Fruit fly (Drosophila melanogaster) whole organism, embryonic: ENCODE data around the gene CG31752.

Experiments
- BEAF-32 ChIP-seq: fragments of 200-800 bp; sonication (Bioruptor generic); optimal IDR thresholded peaks from 3 replicates; lab custom pipeline; 2017; ENCODE audit warnings: missing biosample characterization, missing genetic modification characterization, mild to moderate bottlenecking, moderate library complexity, missing genetic modification reagents
- CG10366 ChIP-seq: fragments of 200-800 bp; sonication (Bioruptor generic); IDR thresholded peaks from 2 replicates; pipeline ENCODE4 v1.3.6; 2022; ENCODE audit warnings: missing biosample characterization, missing genetic modification characterization
- CG11247 ChIP-seq: fragments of 200-800 bp; sonication (Bioruptor generic); IDR thresholded peaks from 2 replicates; pipeline ENCODE4 v1.3.6; 2022; ENCODE audit warnings: missing biosample characterization, missing genetic modification characterization
- CG11398 ChIP-seq: fragments of 200-800 bp; sonication (Bioruptor generic); optimal IDR thresholded peaks from 2 replicates; lab custom pipeline; 2016; ENCODE audit warnings: missing biosample characterization, missing genetic modification characterization
- CG11504 ChIP-seq: fragments of 200-800 bp; sonication (Bioruptor generic); optimal IDR thresholded peaks from 3 replicates; lab custom pipeline; 2019; ENCODE audit warnings: missing biosample characterization, mild to moderate bottlenecking, missing genetic modification characterization, moderate library complexity
- CG11560 ChIP-seq: fragments of 200-800 bp; sonication (Bioruptor generic); IDR thresholded peaks from 3 replicates; pipeline ENCODE4 v1.3.6; 2022; ENCODE audit warnings: missing biosample characterization, missing genetic modification characterization
- CG12219 ChIP-seq: fragments of 200-800 bp; sonication (Bioruptor generic); optimal IDR thresholded peaks from 3 replicates; lab custom pipeline; 2018; ENCODE audit warnings: missing biosample characterization, mild to moderate bottlenecking, missing genetic modification characterization
- CG14441 ChIP-seq: fragments of 200-800 bp; sonication (Bioruptor generic); IDR thresholded peaks from 2 replicates; pipeline ENCODE4 v1.3.6; 2022; ENCODE audit warnings: missing biosample characterization, missing genetic modification characterization
- CG15479 ChIP-seq: fragments of 200-800 bp; sonication (Bioruptor generic); optimal IDR thresholded peaks from 3 replicates; lab custom pipeline; 2019; ENCODE audit warnings: missing biosample characterization, mild to moderate bottlenecking, missing genetic modification characterization, moderate library complexity
- CG1603 ChIP-seq: fragments of 200-800 bp; sonication (Bioruptor generic); optimal IDR thresholded peaks from 2 replicates; lab custom pipeline; 2019; ENCODE audit warnings: missing biosample characterization, mild to moderate bottlenecking, missing genetic modification characterization, moderate library complexity
- CG18619 ChIP-seq: fragments of 200-800 bp; sonication (Bioruptor generic); optimal IDR thresholded peaks from 3 replicates; lab custom pipeline; 2017; ENCODE audit warnings: missing biosample characterization, mild to moderate bottlenecking, missing genetic modification characterization
- CG2678 ChIP-seq: fragments of 200-800 bp; sonication (Bioruptor generic); optimal IDR thresholded peaks from 3 replicates; lab custom pipeline; 2019; ENCODE audit warnings: missing biosample characterization, mild to moderate bottlenecking, missing genetic modification characterization, moderate library complexity
- CG30431 ChIP-seq: fragments of 200-800 bp; sonication (Bioruptor generic); optimal IDR thresholded peaks from 2 replicates; lab custom pipeline; 2017; ENCODE audit warnings: missing biosample characterization, missing genetic modification characterization
- CG31388 ChIP-seq: fragments of 200-800 bp; sonication (Bioruptor generic); optimal IDR thresholded peaks from 2 replicates; lab custom pipeline; 2016; ENCODE audit warnings: missing biosample characterization, missing genetic modification characterization
- CG4854 ChIP-seq: fragments of 200-800 bp; sonication (Bioruptor generic); optimal IDR thresholded peaks from 2 replicates; lab custom pipeline; 2016; ENCODE audit warnings: missing biosample characterization, missing genetic modification characterization, inconsistent platforms
- CG5953 ChIP-seq: fragments of 200-800 bp; sonication (Bioruptor generic); IDR thresholded peaks from 2 replicates; pipeline ENCODE4 v1.3.6; 2022; ENCODE audit warnings: missing biosample characterization, missing genetic modification characterization
- CG8281 ChIP-seq: fragments of 200-800 bp; sonication (Bioruptor generic); optimal IDR thresholded peaks from 2 replicates; lab custom pipeline; 2018; ENCODE audit warnings: missing biosample characterization, mild to moderate bottlenecking, missing genetic modification characterization, moderate library complexity
- Camta ChIP-seq: fragments of 200-800 bp; sonication (Bioruptor generic); optimal IDR thresholded peaks from 2 replicates; lab custom pipeline; 2016; ENCODE audit warnings: missing biosample characterization, missing genetic modification characterization
- CkIIα-i1 ChIP-seq: fragments of 200-800 bp; sonication (Bioruptor generic); IDR thresholded peaks from 2 replicates; pipeline ENCODE4 v1.3.6; 2022; ENCODE audit warnings: missing biosample characterization, missing genetic modification characterization
- Dp ChIP-seq: fragments of 200-800 bp; sonication (Bioruptor generic); optimal IDR thresholded peaks from 2 replicates; lab custom pipeline; 2018; ENCODE audit warnings: missing biosample characterization, mild to moderate bottlenecking, missing genetic modification characterization, moderate library complexity
- H15 ChIP-seq: fragments of 200-800 bp; sonication (Bioruptor generic); IDR thresholded peaks from 3 replicates; pipeline ENCODE4 v1.3.6; 2022; ENCODE audit warnings: missing biosample characterization, missing genetic modification characterization
- Jarid2 ChIP-seq: fragments of 200-800 bp; sonication (Bioruptor generic); optimal IDR thresholded peaks from 3 replicates; lab custom pipeline; 2017; ENCODE audit warnings: mild to moderate bottlenecking, missing biosample characterization, missing genetic modification reagents, missing genetic modification characterization
- Lim3 ChIP-seq: fragments of 200-800 bp; sonication (Bioruptor generic); IDR thresholded peaks from 2 replicates; pipeline ENCODE4 v1.3.6; 2022; ENCODE audit warnings: missing biosample characterization, missing genetic modification characterization
- Max ChIP-seq: fragments of 200-800 bp; sonication (Bioruptor generic); optimal IDR thresholded peaks from 2 replicates; lab custom pipeline; 2016; ENCODE audit warnings: missing biosample characterization, mild to moderate bottlenecking, missing genetic modification characterization
- Nf-YA ChIP-seq: fragments of 200-800 bp; sonication (Bioruptor generic); IDR thresholded peaks from 2 replicates; pipeline ENCODE4 v1.3.6; 2022; ENCODE audit warnings: missing biosample characterization, missing genetic modification characterization
- Oaz ChIP-seq: fragments of 200-800 bp; sonication (Bioruptor generic); IDR thresholded peaks from 2 replicates; pipeline ENCODE4 v1.3.6; 2022; ENCODE audit warnings: missing biosample characterization, missing genetic modification characterization
- Side ChIP-seq: fragments of 200-800 bp; sonication (Bioruptor generic); optimal IDR thresholded peaks from 2 replicates; lab custom pipeline; 2016; ENCODE audit warnings: missing biosample characterization, missing genetic modification characterization
- Trl ChIP-seq, 3 experiments: fragments of >200 bp in 2 of 3; fragments of 200-800 bp in 1 of 3; sonication (Bioruptor generic) in 1 of 3; optimal IDR thresholded peaks; 2 replicates in 1 of 3; 3 replicates in 2 of 3; lab custom pipeline; 2016 to 2017; ENCODE audit warnings: missing biosample characterization in 1 of 3, missing genetic modification characterization in 1 of 3
- YL-1 ChIP-seq: fragments of 200-800 bp; sonication (Bioruptor generic); optimal IDR thresholded peaks from 3 replicates; lab custom pipeline; 2017; ENCODE audit warnings: missing biosample characterization, mild to moderate bottlenecking, missing genetic modification characterization
- ase ChIP-seq: fragments of 200-800 bp; sonication (Bioruptor generic); IDR thresholded peaks from 3 replicates; pipeline ENCODE4 v1.3.6; 2022; ENCODE audit warnings: missing biosample characterization, missing genetic modification characterization
- chif ChIP-seq, 2 experiments: fragments of 200-800 bp; sonication (Bioruptor generic); optimal IDR thresholded peaks; 3 replicates each; lab custom pipeline; 2016; ENCODE audit warnings: missing biosample characterization in 2 of 2, missing genetic modification characterization in 2 of 2
- chinmo ChIP-seq: fragments of 200-800 bp; sonication (Bioruptor generic); IDR thresholded peaks from 4 replicates; pipeline ENCODE4 v1.3.6; 2022; ENCODE audit warnings: missing biosample characterization, missing genetic modification characterization; ENCODE audit not compliant: partially characterized antibody
- danr ChIP-seq: fragments of 200-800 bp; sonication (Bioruptor generic); IDR thresholded peaks from 2 replicates; pipeline ENCODE4 v1.3.6; 2022; ENCODE audit warnings: missing biosample characterization, missing genetic modification characterization
- en ChIP-seq: fragments of 200-800 bp; sonication (Bioruptor generic); optimal IDR thresholded peaks from 2 replicates; lab custom pipeline; 2016; ENCODE audit warnings: missing biosample characterization, missing genetic modification characterization
- eve ChIP-seq, 2 experiments: fragments of >200 bp; optimal IDR thresholded peaks; 2 replicates each; lab custom pipeline; 2017; ENCODE audit warnings: missing biosample characterization in 2 of 2, missing genetic modification characterization in 2 of 2
- eyg ChIP-seq: fragments of 200-800 bp; sonication (Bioruptor generic); optimal IDR thresholded peaks from 3 replicates; lab custom pipeline; 2016; ENCODE audit warnings: missing biosample characterization, missing genetic modification characterization
- fd102C ChIP-seq: fragments of 200-800 bp; sonication (Bioruptor generic); optimal IDR thresholded peaks from 2 replicates; lab custom pipeline; 2018; ENCODE audit warnings: missing biosample characterization, mild to moderate bottlenecking, missing genetic modification characterization, moderate library complexity
- gsb ChIP-seq: fragments of 200-800 bp; sonication (Bioruptor generic); IDR thresholded peaks from 2 replicates; pipeline ENCODE4 v1.3.6; 2022; ENCODE audit warnings: missing biosample characterization, missing genetic modification characterization
- hkb ChIP-seq, 2 experiments: fragments of 200-800 bp in 1 of 2; fragments of >200 bp in 1 of 2; sonication (Bioruptor generic) in 1 of 2; IDR thresholded peaks in 1 of 2; optimal IDR thresholded peaks in 1 of 2; 2 replicates each; pipeline versions ENCODE4 v1.3.6 to Lab custom; 2017 to 2022; ENCODE audit warnings: missing biosample characterization in 1 of 2, missing genetic modification characterization in 1 of 2
- ind ChIP-seq: fragments of 200-800 bp; sonication (Bioruptor generic); optimal IDR thresholded peaks from 3 replicates; lab custom pipeline; 2016; ENCODE audit warnings: missing biosample characterization, missing genetic modification characterization
- klu ChIP-seq: fragments of 200-800 bp; sonication (Bioruptor generic); IDR thresholded peaks from 2 replicates; pipeline ENCODE4 v1.3.6; 2022; ENCODE audit warnings: missing biosample characterization, missing genetic modification characterization
- kni ChIP-seq: fragments of 200-800 bp; sonication (Bioruptor generic); optimal IDR thresholded peaks from 3 replicates; lab custom pipeline; 2017; ENCODE audit warnings: mild to moderate bottlenecking, missing biosample characterization, missing genetic modification reagents, missing genetic modification characterization
- psq ChIP-seq: fragments of 200-800 bp; sonication (Bioruptor generic); optimal IDR thresholded peaks from 2 replicates; lab custom pipeline; 2017; ENCODE audit warnings: missing biosample characterization, missing genetic modification characterization
- rib ChIP-seq: fragments of 200-800 bp; sonication (Bioruptor generic); IDR thresholded peaks from 2 replicates; pipeline ENCODE4 v1.3.6; 2022; ENCODE audit warnings: missing biosample characterization, missing genetic modification characterization
- shn ChIP-seq: fragments of 200-800 bp; sonication (Bioruptor generic); optimal IDR thresholded peaks from 3 replicates; lab custom pipeline; 2016; ENCODE audit warnings: missing biosample characterization, missing genetic modification characterization
- sisA ChIP-seq: fragments of 200-800 bp; sonication (Bioruptor generic); IDR thresholded peaks from 2 replicates; pipeline ENCODE4 v1.3.6; 2022; ENCODE audit warnings: missing biosample characterization, missing genetic modification characterization
- slou ChIP-seq: fragments of 200-800 bp; sonication (Bioruptor generic); optimal IDR thresholded peaks from 3 replicates; lab custom pipeline; 2016; ENCODE audit warnings: missing biosample characterization, missing genetic modification characterization
- sr ChIP-seq: fragments of 200-800 bp; sonication (Bioruptor generic); IDR thresholded peaks from 3 replicates; pipeline ENCODE4 v1.3.6; 2022; ENCODE audit warnings: missing biosample characterization, missing genetic modification characterization
- stwl ChIP-seq: fragments of 200-800 bp; sonication (Bioruptor generic); optimal IDR thresholded peaks from 3 replicates; lab custom pipeline; 2018; ENCODE audit warnings: missing biosample characterization, mild to moderate bottlenecking, missing genetic modification characterization, moderate library complexity
- toy ChIP-seq: fragments of 200-800 bp; sonication (Bioruptor generic); IDR thresholded peaks from 2 replicates; pipeline ENCODE4 v1.3.6; 2022; ENCODE audit warnings: missing biosample characterization, missing genetic modification characterization
- wdn ChIP-seq: fragments of 200-800 bp; sonication (Bioruptor generic); IDR thresholded peaks from 2 replicates; pipeline ENCODE4 v1.3.6; 2022; ENCODE audit warnings: missing biosample characterization, missing genetic modification characterization

CG31752 gene

DNA sequence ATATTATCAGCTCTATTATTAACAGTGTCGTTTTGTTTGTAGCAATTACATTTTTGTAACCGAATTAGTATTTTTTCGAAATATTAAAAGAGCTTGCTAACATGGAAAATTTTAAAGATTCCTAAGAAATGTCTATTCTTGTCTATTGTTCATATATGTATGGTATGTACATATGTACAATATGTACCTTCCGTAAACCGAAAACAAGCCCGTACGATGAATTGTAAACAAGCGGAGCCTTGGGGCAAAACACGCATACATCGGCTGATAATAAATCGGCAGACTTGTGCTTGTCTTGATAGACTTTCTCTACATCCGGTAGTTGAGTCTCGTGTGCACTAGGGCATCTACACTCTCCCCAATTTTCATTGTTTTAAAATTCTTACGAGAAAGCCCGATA lies 18.3 kb downstream of the CG31752 start (continued):
- TF ChIP-seq Camta (peak; percentile 8), hkb (optimal IDR thresholded peaks at IDR 0.05; lab: Kevin White, UChicago) (no peak), hkb (GFP tag; IDR thresholded peaks at IDR 0.05; lab: Robert Waterston, UW) (peak; percentile 43; the same call in 1 of the 2 replicates), en (GFP tag; lab: Kevin White, UChicago) (peak; percentile 2), shn (GFP tag; lab: Kevin White, UChicago) (no peak), slou (GFP tag; lab: Kevin White, UChicago) (peak; percentile 28), Trl (optimal IDR thresholded peaks at IDR 0.05; lab: Kevin White, UChicago) (no peak), Trl (GFP tag; optimal IDR thresholded peaks at IDR 0.05; lab: Kevin White, UChicago) (peak; percentile 46), rib (GFP tag; lab: Robert Waterston, UW) (no peak), CG30431 (no peak), YL-1 (no peak), CkIIα-i1 (GFP tag; lab: Robert Waterston, UW) (no peak), toy (GFP tag; lab: Robert Waterston, UW) (no peak), CG11560 (tag; lab: Robert Waterston, UW) (no peak), sisA (GFP tag; lab: Robert Waterston, UW) (no peak), ase (GFP tag; lab: Robert Waterston, UW) (no peak), eve (GFP tag; optimal IDR thresholded peaks at IDR 0.05; lab: Kevin White, UChicago) (no peak), CG2678 (tag; lab: Kevin White, UChicago) (peak; percentile 54), chinmo (no peak), fd102C (GFP tag; lab: Kevin White, UChicago) (no peak), H15 (GFP tag; lab: Robert Waterston, UW) (0 out of 3 replicates have a peak, but pooled peaks have one; percentile 26), psq (GFP tag; lab: Kevin White, UChicago) (no peak), CG18619 (GFP tag; lab: Kevin White, UChicago) (peak; percentile 41), chif (GFP tag; optimal IDR thresholded peaks at IDR 0.05; lab: Kevin White, UChicago) (peak in 1 of 2 experiments; percentile 40), CG5953 (GFP tag; lab: Robert Waterston, UW) (no peak), wdn (GFP tag; lab: Robert Waterston, UW) (no peak), BEAF-32 (no peak), danr (GFP tag; lab: Robert Waterston, UW) (no peak), CG8281 (tag; lab: Kevin White, UChicago) (no peak), Lim3 (GFP tag; lab: Robert Waterston, UW) (no peak), klu (GFP tag; lab: Robert Waterston, UW) (no peak), CG4854 (GFP tag; lab: Kevin White, UChicago) (no peak), eyg (no peak), CG1603 (tag; lab: Kevin White, UChicago) (peak; percentile 38), sr (GFP tag; lab: Robert Waterston, UW) (no peak), ind (GFP tag; lab: Kevin White, UChicago) (no peak), CG11398 (GFP tag; lab: Kevin White, UChicago) (peak; percentile 18), stwl (tag; lab: Kevin White, UChicago) (no peak), CG12219 (GFP tag; lab: Kevin White, UChicago) (no peak), Nf-YA (no peak), CG14441 (GFP tag; lab: Robert Waterston, UW) (no peak; the same call in 1 of the 2 replicates), CG11504 (tag; lab: Kevin White, UChicago) (peak; percentile 36), Max (GFP tag; lab: Kevin White, UChicago) (peak; percentile 56), Side (peak; percentile 45), Oaz (GFP tag; lab: Robert Waterston, UW) (no peak), Jarid2 (GFP tag; lab: Kevin White, UChicago) (no peak), CG15479 (GFP tag; lab: Kevin White, UChicago) (no peak), kni (GFP tag; lab: Kevin White, UChicago) (peak; percentile 87), Dp (GFP tag; lab: Kevin White, UChicago) (no peak), gsb (GFP tag; lab: Robert Waterston, UW) (no peak), CG11247 (peak; percentile 29; the same call in 1 of the 2 replicates), CG31388 (no peak), CG10366 (GFP tag; lab: Robert Waterston, UW) (no peak)
